Worm (Caenorhabditis elegans) whole organism, L4 larva: ENCODE measurements around the gene lgc-48.

Experiments used
- F10B5.3 ChIP-seq: sonication (generic microtip); optimal IDR thresholded peaks from 2 replicates; lab custom pipeline; 2016; ENCODE audit warnings: mild to moderate bottlenecking, missing genetic modification characterization, missing compliant biosample characterization
- F49E8.2 ChIP-seq: sonication (generic microtip); optimal IDR thresholded peaks from 2 replicates; lab custom pipeline; 2016; ENCODE audit warnings: missing compliant biosample characterization, mild to moderate bottlenecking, missing genetic modification characterization, borderline replicate concordance
- ama-1 ChIP-seq: fragments of 150-350 bp; optimal IDR thresholded peaks from 2 replicates; lab custom pipeline; 2014; ENCODE audit warnings: inconsistent platforms, mixed read lengths
- ceh-82 ChIP-seq: sonication (generic microtip); optimal IDR thresholded peaks from 2 replicates; lab custom pipeline; 2017; ENCODE audit warnings: missing biosample characterization, missing genetic modification characterization
- mdl-1 ChIP-seq, 2 experiments: fragments of 150-350 bp in 1 of 2; sonication (generic microtip) in 1 of 2; optimal IDR thresholded peaks; 2 replicates each; lab custom pipeline; 2014 to 2017; ENCODE audit warnings: missing biosample characterization in 2 of 2, missing genetic modification characterization in 2 of 2
- nhr-10 ChIP-seq: fragments of 150-350 bp; optimal IDR thresholded peaks from 2 replicates; lab custom pipeline; 2014; ENCODE audit warnings: missing biosample characterization, missing genetic modification characterization
- nhr-76 ChIP-seq: fragments of 150-350 bp; optimal IDR thresholded peaks from 2 replicates; lab custom pipeline; 2014; ENCODE audit warnings: missing biosample characterization, missing genetic modification characterization
- spr-3 ChIP-seq: fragments of 200-800 bp; sonication (Bioruptor generic); optimal IDR thresholded peaks from 2 replicates; lab custom pipeline; 2018; ENCODE audit warnings: mild to moderate bottlenecking, missing genetic modification characterization, missing compliant biosample characterization
- tag-97 ChIP-seq: fragments of 200-800 bp; sonication (Bioruptor generic); IDR thresholded peaks from 2 replicates; pipeline ENCODE4 v1.3.6; 2022; ENCODE audit warnings: missing genetic modification characterization, missing compliant biosample characterization
- ztf-11 ChIP-seq: fragments of 150-350 bp; optimal IDR thresholded peaks from 2 replicates; lab custom pipeline; 2014; ENCODE audit warnings: missing biosample characterization, missing genetic modification characterization

DNA sequence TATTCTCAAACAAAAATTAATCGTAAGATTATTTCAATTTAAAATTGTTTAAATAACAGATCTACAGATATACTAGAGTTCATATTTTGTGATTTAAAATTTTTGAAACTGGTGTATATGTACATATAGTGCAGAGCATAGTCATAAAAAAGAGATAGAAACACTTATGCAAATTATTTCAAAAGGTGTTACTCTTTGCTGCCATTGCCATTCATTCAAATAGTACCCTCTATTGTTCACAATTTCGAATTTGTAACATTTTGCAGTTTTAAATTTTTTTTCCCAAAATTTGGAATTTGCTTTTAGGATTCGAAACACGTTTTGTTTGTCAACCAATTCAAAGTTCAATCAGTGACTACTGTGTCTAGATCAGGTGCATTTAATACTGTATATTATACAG, 20.2 kb downstream of the lgc-48 start, which contains the start of gene F32H5.4:
- TF ChIP-seq F10B5.3 (tag; lab: Kevin White, UChicago) (no peak), nhr-76 (tag; lab: Kevin White, UChicago) (no peak), mdl-1 (tag; optimal IDR thresholded peaks at IDR 0.05; lab: Kevin White, UChicago) (no peak), ztf-11 (tag; lab: Kevin White, UChicago) (no peak), F49E8.2 (tag; lab: Kevin White, UChicago) (no peak), ama-1 (lab: Kevin White, UChicago) (no peak), ceh-82 (tag; lab: Kevin White, UChicago) (no peak), nhr-10 (tag; lab: Kevin White, UChicago) (no peak), tag-97 (GFP tag; lab: Robert Waterston, UW) (no peak), spr-3 (GFP tag; lab: Kevin White, UChicago) (no peak)
